Worm (Caenorhabditis elegans) whole organism, L1 larva: ENCODE results near the gene tsp-18.
A peak's percentile ranks its signal among the peaks of the same experiment; 100 is the strongest.
"Not testable (repeated sequence)": the region's sequence is repeated elsewhere in the genome, so short reads cannot be mapped to it uniquely, and the experiment has no call there.

Source experiments
- C04F5.9 ChIP-seq: sonication (generic microtip); optimal IDR thresholded peaks from 2 replicates; lab custom pipeline; 2016; ENCODE audit warnings: missing genetic modification characterization, missing compliant biosample characterization
- C16A3.4 ChIP-seq: fragments of 150-350 bp; optimal IDR thresholded peaks from 2 replicates; lab custom pipeline; 2014; ENCODE audit warnings: missing biosample characterization, missing genetic modification characterization
- Y116A8C.19 ChIP-seq: sonication (generic microtip); optimal IDR thresholded peaks from 2 replicates; lab custom pipeline; 2016; ENCODE audit warnings: missing compliant biosample characterization, missing genetic modification characterization, borderline replicate concordance
- alr-1 ChIP-seq: fragments of 200-800 bp; sonication (Bioruptor generic); optimal IDR thresholded peaks from 2 replicates; lab custom pipeline; 2018; ENCODE audit warnings: borderline replicate concordance, mild to moderate bottlenecking, missing genetic modification characterization, missing compliant biosample characterization
- blmp-1 ChIP-seq: fragments of 150-350 bp; optimal IDR thresholded peaks from 2 replicates; lab custom pipeline; 2014; ENCODE audit warnings: missing biosample characterization, missing genetic modification characterization
- ceh-63 ChIP-seq: fragments of 200-800 bp; sonication (Bioruptor generic); optimal IDR thresholded peaks from 2 replicates; lab custom pipeline; 2018; ENCODE audit warnings: mild to moderate bottlenecking, missing genetic modification characterization, missing compliant biosample characterization
- ceh-8 ChIP-seq: fragments of 200-800 bp; sonication (Bioruptor generic); optimal IDR thresholded peaks from 2 replicates; lab custom pipeline; 2018; ENCODE audit warnings: mild to moderate bottlenecking, missing genetic modification characterization, moderate library complexity, missing compliant biosample characterization
- ceh-82 ChIP-seq, 3 experiments: fragments of 150-350 bp in 1 of 3; sonication (generic microtip) in 2 of 3; optimal IDR thresholded peaks; 2 replicates each; lab custom pipeline; 2014 to 2017; ENCODE audit warnings: missing biosample characterization in 3 of 3, missing genetic modification characterization in 3 of 3
- ceh-90 ChIP-seq: sonication (generic microtip); optimal IDR thresholded peaks from 2 replicates; lab custom pipeline; 2016; ENCODE audit warnings: missing genetic modification characterization, missing compliant biosample characterization
- efl-1 ChIP-seq, 4 experiments: fragments of 150-350 bp; optimal IDR thresholded peaks in 3 of 4; peaks in 1 of 4; 1 replicate in 1 of 4; 2 replicates in 3 of 4; lab custom pipeline; 2014; ENCODE audit warnings: missing biosample characterization in 2 of 4, missing genetic modification characterization in 2 of 4, missing genetic modification reagents in 2 of 4
- egl-13 ChIP-seq: sonication (generic microtip); optimal IDR thresholded peaks from 2 replicates; lab custom pipeline; 2016; ENCODE audit warnings: missing genotype, missing genetic modification reagents, missing genetic modification characterization, missing compliant biosample characterization
- egl-27 ChIP-seq, 2 experiments: fragments of 150-350 bp in 1 of 2; sonication (generic microtip); optimal IDR thresholded peaks; 3 replicates each; lab custom pipeline; 2017 to 2018; ENCODE audit warnings: missing biosample characterization in 2 of 2, missing genetic modification characterization in 2 of 2, missing genetic modification reagents in 2 of 2
- elt-3 ChIP-seq, 6 experiments: fragments of 150-350 bp in 1 of 6; sonication (generic microtip); optimal IDR thresholded peaks; 2 replicates each; lab custom pipeline; 2017 to 2018; ENCODE audit warnings: missing biosample characterization in 6 of 6, missing genetic modification characterization in 6 of 6, inconsistent platforms in 1 of 6
- fkh-10 ChIP-seq: sonication (generic microtip); optimal IDR thresholded peaks from 2 replicates; lab custom pipeline; 2017; ENCODE audit warnings: missing biosample characterization, missing genetic modification reagents, missing genetic modification characterization
- fkh-4 ChIP-seq: sonication (generic microtip); optimal IDR thresholded peaks from 2 replicates; lab custom pipeline; 2016; ENCODE audit warnings: missing compliant biosample characterization, missing genetic modification characterization, borderline replicate concordance
- fos-1 ChIP-seq: fragments of 150-350 bp; optimal IDR thresholded peaks from 2 replicates; lab custom pipeline; 2014; ENCODE audit warnings: missing biosample characterization, missing genetic modification characterization
- grh-1 ChIP-seq: fragments of 200-800 bp; sonication (Bioruptor generic); IDR thresholded peaks from 2 replicates; pipeline ENCODE4 v1.3.6; 2022; ENCODE audit warnings: missing genetic modification reagents, missing genetic modification characterization, missing compliant biosample characterization
- hlh-4 ChIP-seq: sonication (generic microtip); optimal IDR thresholded peaks from 2 replicates; lab custom pipeline; 2016; ENCODE audit warnings: mild to moderate bottlenecking, missing genetic modification characterization, missing compliant biosample characterization
- isw-1 ChIP-seq: fragments of 200-800 bp; sonication (Bioruptor generic); IDR thresholded peaks from 2 replicates; pipeline ENCODE4 v1.3.6; 2022; ENCODE audit warnings: missing genetic modification characterization, missing compliant biosample characterization
- jun-1 ChIP-seq: fragments of 150-350 bp; optimal IDR thresholded peaks from 2 replicates; lab custom pipeline; 2014; ENCODE audit warnings: missing biosample characterization, missing genetic modification reagents, missing genetic modification characterization
- lin-14 ChIP-seq: fragments of 200-800 bp; sonication (Bioruptor generic); optimal IDR thresholded peaks from 2 replicates; lab custom pipeline; 2018; ENCODE audit warnings: mild to moderate bottlenecking, missing genetic modification characterization, moderate library complexity, missing compliant biosample characterization
- lin-35 ChIP-seq, 2 experiments: fragments of 150-350 bp; optimal IDR thresholded peaks; 2 replicates each; lab custom pipeline; 2014; ENCODE audit warnings: missing biosample characterization in 2 of 2, missing genetic modification characterization in 2 of 2, missing genetic modification reagents in 2 of 2
- lsy-2 ChIP-seq, 2 experiments: fragments of 150-350 bp; optimal IDR thresholded peaks; 2 replicates each; lab custom pipeline; 2014; ENCODE audit warnings: missing biosample characterization in 2 of 2, missing genetic modification characterization in 2 of 2
- mab-9 ChIP-seq: fragments of 200-800 bp; sonication (Bioruptor generic); IDR thresholded peaks from 2 replicates; pipeline ENCODE4 v1.3.6; 2022; ENCODE audit warnings: missing genetic modification reagents, missing genetic modification characterization, missing compliant biosample characterization
- mdl-1 ChIP-seq, 2 experiments: fragments of 150-350 bp; optimal IDR thresholded peaks; 2 replicates each; lab custom pipeline; 2014 to 2017; ENCODE audit warnings: missing biosample characterization in 2 of 2, missing genetic modification characterization in 2 of 2, inconsistent platforms in 1 of 2
- mep-1 ChIP-seq: fragments of 150-350 bp; optimal IDR thresholded peaks from 2 replicates; lab custom pipeline; 2014; ENCODE audit warnings: missing biosample characterization, missing genetic modification characterization
- nhr-19 ChIP-seq: fragments of 200-800 bp; sonication (Bioruptor generic); conservative IDR thresholded peaks from 2 replicates; pipeline ENCODE4 v1.3.6; 2022; ENCODE audit warnings: missing genetic modification characterization, missing compliant biosample characterization
- nhr-20 ChIP-seq: sonication (generic microtip); optimal IDR thresholded peaks from 2 replicates; lab custom pipeline; 2016; ENCODE audit warnings: mild to moderate bottlenecking, missing genetic modification characterization, missing compliant biosample characterization
- nhr-71 ChIP-seq: sonication (generic microtip); optimal IDR thresholded peaks from 2 replicates; lab custom pipeline; 2016; ENCODE audit warnings: mild to moderate bottlenecking, missing genetic modification characterization, moderate library complexity, missing compliant biosample characterization
- nhr-76 ChIP-seq: sonication (generic microtip); optimal IDR thresholded peaks from 2 replicates; lab custom pipeline; 2017; ENCODE audit warnings: missing biosample characterization, missing genetic modification characterization
- nhr-77 ChIP-seq: fragments of 150-350 bp; optimal IDR thresholded peaks from 2 replicates; lab custom pipeline; 2014; ENCODE audit warnings: missing biosample characterization, missing genetic modification characterization
- nhr-84 ChIP-seq: sonication (generic microtip); optimal IDR thresholded peaks from 2 replicates; lab custom pipeline; 2017; ENCODE audit warnings: missing biosample characterization, missing genetic modification characterization
- nhr-85 ChIP-seq: sonication (generic microtip); peaks from one replicate; lab custom pipeline; 2016; ENCODE audit warnings: missing genetic modification characterization, inconsistent platforms, missing compliant biosample characterization
- nhr-90 ChIP-seq: sonication (generic microtip); optimal IDR thresholded peaks from 2 replicates; lab custom pipeline; 2016; ENCODE audit warnings: mild to moderate bottlenecking, missing genetic modification characterization, missing compliant biosample characterization; ENCODE audit not compliant: poor library complexity
- pqm-1 ChIP-seq: sonication (generic microtip); optimal IDR thresholded peaks from 3 replicates; lab custom pipeline; 2017; ENCODE audit warnings: missing biosample characterization, missing genetic modification characterization
- rnt-1 ChIP-seq: sonication (generic microtip); optimal IDR thresholded peaks from 2 replicates; lab custom pipeline; 2016; ENCODE audit warnings: mild to moderate bottlenecking, missing genetic modification characterization, moderate library complexity, missing compliant biosample characterization
- snu-23 ChIP-seq: sonication (generic microtip); optimal IDR thresholded peaks from 2 replicates; lab custom pipeline; 2016; ENCODE audit warnings: missing genetic modification characterization, missing compliant biosample characterization
- sup-37 ChIP-seq: fragments of 200-800 bp; sonication (Bioruptor generic); optimal IDR thresholded peaks from 2 replicates; lab custom pipeline; 2018; ENCODE audit warnings: mild to moderate bottlenecking, missing genetic modification characterization, missing compliant biosample characterization
- swsn-7 ChIP-seq: sonication (generic microtip); optimal IDR thresholded peaks from 2 replicates; lab custom pipeline; 2016; ENCODE audit warnings: missing genetic modification characterization, missing compliant biosample characterization
- tlp-1 ChIP-seq: fragments of 150-350 bp; optimal IDR thresholded peaks from 2 replicates; lab custom pipeline; 2014; ENCODE audit warnings: missing biosample characterization, missing genetic modification characterization
- vab-15 ChIP-seq: sonication (generic microtip); optimal IDR thresholded peaks from 2 replicates; lab custom pipeline; 2017; ENCODE audit warnings: missing genotype, mild to moderate bottlenecking, missing genetic modification characterization, missing compliant biosample characterization
- zag-1 ChIP-seq: fragments of 150-350 bp; optimal IDR thresholded peaks from 2 replicates; lab custom pipeline; 2014; ENCODE audit warnings: missing biosample characterization, missing genetic modification characterization
- ztf-4 ChIP-seq: fragments of 150-350 bp; optimal IDR thresholded peaks from 2 replicates; lab custom pipeline; 2014; ENCODE audit warnings: missing biosample characterization, missing genetic modification characterization

Gene tsp-18

DNA sequence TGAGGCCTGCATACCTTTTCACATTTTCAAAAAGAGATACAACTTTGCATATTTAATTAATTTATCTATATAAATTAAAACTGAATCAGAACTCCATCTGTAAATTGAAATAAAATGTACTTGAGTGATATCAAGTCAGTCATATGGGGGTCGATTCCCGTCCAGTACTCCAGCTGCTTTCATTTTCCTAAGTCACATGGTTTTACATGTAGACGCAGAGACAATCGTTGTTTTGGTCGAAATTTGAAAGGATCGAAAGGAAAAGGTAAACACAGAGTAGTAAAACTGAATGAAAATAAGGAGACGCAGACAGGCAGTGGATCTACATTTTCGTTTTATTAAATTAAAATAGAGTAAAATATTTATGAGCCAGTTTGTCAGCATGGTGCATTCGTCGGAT, 30.2 kb upstream of the tsp-18 start (continued):
- TF ChIP-seq Y116A8C.19 (tag; lab: Kevin White, UChicago) (no peak), zag-1 (tag; lab: Kevin White, UChicago) (no peak), nhr-77 (tag; lab: Kevin White, UChicago) (no peak), ceh-8 (peak; percentile 43), egl-13 (tag; lab: Kevin White, UChicago) (no peak), vab-15 (tag; lab: Kevin White, UChicago) (no peak), tlp-1 (tag; lab: Kevin White, UChicago) (no peak), C16A3.4 (peak; percentile 58), fkh-10 (no peak), egl-27 (tag; optimal IDR thresholded peaks at IDR 0.05; lab: Kevin White, UChicago) (no peak), mdl-1 (tag; optimal IDR thresholded peaks at IDR 0.05; lab: Kevin White, UChicago) (peak in 1 of 2 experiments; percentile 78), nhr-20 (tag; lab: Kevin White, UChicago) (peak; percentile 77)

DNA sequence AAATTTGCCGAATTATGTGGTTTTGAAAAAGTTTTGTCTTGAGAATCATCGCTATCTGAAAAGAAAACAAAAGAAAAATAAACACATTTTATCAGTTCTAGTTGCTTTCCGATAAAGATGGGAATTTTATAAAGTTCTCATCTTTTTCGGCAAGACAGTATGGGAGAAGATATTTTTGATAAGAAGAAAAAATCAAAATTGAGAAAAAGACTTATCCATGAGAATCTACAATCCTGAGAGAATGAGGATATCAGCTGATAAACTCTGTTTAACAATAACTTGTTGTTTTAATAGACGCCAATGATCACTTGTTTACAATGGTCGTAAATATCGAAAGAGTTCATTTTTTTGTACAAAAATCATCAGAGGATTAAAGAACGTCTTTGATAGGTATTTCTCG, 28.3 kb upstream of the tsp-18 start, which contains the start of gene F55C12.6:
Gene F55C12.6, minus strand, starts transcription at position 101 of the 400 bp plus-strand sequence.
- no peak for TF ChIP-seq tlp-1 (tag; lab: Kevin White, UChicago)
- no peak for TF ChIP-seq hlh-4
- TF ChIP-seq isw-1 = no peak
- no peak for TF ChIP-seq nhr-84 (tag; lab: Kevin White, UChicago)
- no peak for TF ChIP-seq nhr-85 (tag; lab: Kevin White, UChicago)
- no peak for TF ChIP-seq snu-23 (GFP tag; lab: Kevin White, UChicago)
- TF ChIP-seq lin-14 (GFP tag; lab: Kevin White, UChicago) = no peak
- TF ChIP-seq C04F5.9 (tag; lab: Kevin White, UChicago) = no peak
- no peak for TF ChIP-seq ztf-4 (tag; lab: Kevin White, UChicago)
- no peak for TF ChIP-seq mab-9
- no peak for TF ChIP-seq nhr-76 (tag; lab: Kevin White, UChicago)
- no peak for TF ChIP-seq nhr-19 (GFP tag; lab: Robert Waterston, UW)
- TF ChIP-seq swsn-7 = no peak
- TF ChIP-seq fos-1 (tag; lab: Kevin White, UChicago) = no peak

DNA sequence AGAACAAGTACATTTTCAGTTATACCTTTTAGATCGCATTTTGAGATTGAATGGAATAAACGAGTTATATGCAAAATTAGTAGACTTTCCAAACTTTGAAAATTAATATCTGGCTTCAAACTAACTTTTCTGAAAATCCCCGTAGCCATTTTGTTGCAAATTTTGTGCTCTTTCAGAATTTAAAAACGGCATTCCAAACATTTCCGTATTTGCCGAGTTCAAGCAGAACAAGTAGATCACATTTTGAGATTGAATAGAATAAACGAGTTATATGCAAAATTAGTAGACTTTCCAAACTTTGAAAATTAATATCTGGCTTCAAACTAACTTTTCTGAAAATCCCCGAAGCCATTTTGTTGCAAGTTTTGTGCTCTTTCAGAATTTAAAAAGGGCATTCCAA, 27.8 kb upstream of the tsp-18 start, which contains the start of gene F55C12.2:
Gene F55C12.2, plus strand, starts transcription at position 301 of the 400 bp plus-strand sequence.
- TF ChIP-seq ceh-82 (tag; optimal IDR thresholded peaks at IDR 0.05; lab: Kevin White, UChicago); fkh-4 (tag; lab: Kevin White, UChicago); jun-1: not testable (repeated sequence)

DNA sequence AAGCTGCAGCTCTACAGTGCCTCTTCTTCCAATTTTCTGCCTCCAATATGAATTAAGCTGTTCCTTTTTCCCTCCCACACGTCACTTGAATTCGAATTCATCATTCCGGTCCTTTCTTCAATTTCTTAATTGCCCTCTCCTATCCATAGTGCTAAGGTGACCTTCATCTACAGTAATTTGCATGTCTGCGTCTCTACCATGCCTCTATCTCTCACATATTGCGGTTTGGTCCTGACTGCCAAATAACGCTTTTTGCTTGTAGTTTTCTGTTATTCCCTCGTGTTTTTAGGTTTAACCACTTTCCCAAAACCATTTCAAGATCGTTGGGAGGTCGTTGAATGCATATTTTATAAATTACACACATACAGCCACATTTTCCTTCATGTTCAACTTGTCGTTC, 23.7 kb upstream of the tsp-18 start:
- TF ChIP-seq nhr-90 (tag; lab: Kevin White, UChicago) = no peak
- TF ChIP-seq grh-1 = peak; percentile 55; the same call in 1 of the 2 replicates
- TF ChIP-seq lin-14 (GFP tag; lab: Kevin White, UChicago) = peak; percentile 63
- no peak for TF ChIP-seq fos-1 (tag; lab: Kevin White, UChicago)
- peak; percentile 8 for TF ChIP-seq nhr-71 (tag; lab: Kevin White, UChicago)
- 0 out of 2 replicates have a peak, but pooled peaks have one; percentile 5 for TF ChIP-seq nhr-19 (GFP tag; lab: Robert Waterston, UW)
- TF ChIP-seq rnt-1 = peak; percentile 21
- no peak for TF ChIP-seq ceh-90
- peak; percentile 32 for TF ChIP-seq snu-23 (GFP tag; lab: Kevin White, UChicago)
- no peak for TF ChIP-seq pqm-1
- peak; percentile 86 for TF ChIP-seq nhr-85 (tag; lab: Kevin White, UChicago)
- peak; percentile 19 for TF ChIP-seq vab-15 (tag; lab: Kevin White, UChicago)
- no peak for TF ChIP-seq ceh-63 (GFP tag; lab: Kevin White, UChicago)
- peak in 1 of 2 experiments; percentile 19 for TF ChIP-seq lin-35 (GFP tag; optimal IDR thresholded peaks at IDR 0.05; lab: Kevin White, UChicago)
- TF ChIP-seq elt-3 (tag; optimal IDR thresholded peaks at IDR 0.05; lab: Kevin White, UChicago) = peak in 1 of 6 experiments; percentile 31
- peak; percentile 51 for TF ChIP-seq mep-1 (tag; lab: Kevin White, UChicago)
- TF ChIP-seq sup-37 (GFP tag; lab: Kevin White, UChicago) = no peak
- peak; percentile 63 for TF ChIP-seq blmp-1 (tag; lab: Kevin White, UChicago)
- no peak for TF ChIP-seq alr-1
- peak in 1 of 2 experiments; percentile 2 for TF ChIP-seq efl-1 (optimal IDR thresholded peaks at IDR 0.05; lab: Kevin White, UChicago)
- peak in 1 of 2 experiments; percentile 33 for TF ChIP-seq efl-1 (GFP tag; optimal IDR thresholded peaks at IDR 0.05 in 1 of 2; lab: Kevin White, UChicago)
- TF ChIP-seq fkh-10 = no peak
- peak; percentile 4 to 31 for TF ChIP-seq lsy-2 (tag; optimal IDR thresholded peaks at IDR 0.05; lab: Kevin White, UChicago)
